Worm (Caenorhabditis elegans) whole organism, late embryonic: Measurements from ENCODE around the gene nep-5.
"Not testable (repeated sequence)": the region's sequence is repeated elsewhere in the genome, so short reads cannot be mapped to it uniquely, and the experiment has no call there.

Experiments
- C08G9.2 ChIP-seq: sonication (generic microtip); optimal IDR thresholded peaks from 2 replicates; lab custom pipeline; 2016; ENCODE audit warnings: mild to moderate bottlenecking, missing genetic modification characterization, moderate library complexity, missing compliant biosample characterization
- F13H6.1 ChIP-seq: sonication (generic microtip); optimal IDR thresholded peaks from 2 replicates; lab custom pipeline; 2016; ENCODE audit warnings: missing genetic modification characterization, missing compliant biosample characterization
- K09A11.1 ChIP-seq: sonication (generic microtip); optimal IDR thresholded peaks from 2 replicates; lab custom pipeline; 2017; ENCODE audit warnings: antibody characterized with exemption, mild to moderate bottlenecking, missing genetic modification characterization, missing compliant biosample characterization; ENCODE audit not compliant: insufficient read depth
- ahr-1 ChIP-seq: sonication (generic microtip); optimal IDR thresholded peaks from 2 replicates; lab custom pipeline; 2016; ENCODE audit warnings: missing genetic modification characterization, missing compliant biosample characterization
- ceh-14 ChIP-seq: sonication (generic microtip); optimal IDR thresholded peaks from 2 replicates; lab custom pipeline; 2016; ENCODE audit warnings: missing genotype, missing genetic modification characterization, missing compliant biosample characterization
- ceh-31 ChIP-seq: sonication (generic microtip); optimal IDR thresholded peaks from 2 replicates; lab custom pipeline; 2016; ENCODE audit warnings: missing genetic modification characterization, missing compliant biosample characterization
- ceh-45 ChIP-seq: fragments of 200-800 bp; sonication (Bioruptor generic); IDR thresholded peaks from 2 replicates; pipeline ENCODE4 v1.3.6; 2022; ENCODE audit warnings: missing genetic modification reagents, missing genetic modification characterization, missing compliant biosample characterization
- elt-2 ChIP-seq: sonication (generic microtip); optimal IDR thresholded peaks from 2 replicates; lab custom pipeline; 2016; ENCODE audit warnings: missing genetic modification reagents, missing genetic modification characterization, missing compliant biosample characterization
- ets-4 ChIP-seq: sonication (generic microtip); optimal IDR thresholded peaks from 2 replicates; lab custom pipeline; 2016; ENCODE audit warnings: missing genetic modification characterization, missing compliant biosample characterization
- eyg-1 ChIP-seq: sonication (generic microtip); optimal IDR thresholded peaks from 2 replicates; lab custom pipeline; 2016; ENCODE audit warnings: missing genotype, missing genetic modification characterization, missing compliant biosample characterization
- fkh-10 ChIP-seq: fragments of 150-350 bp; optimal IDR thresholded peaks from 2 replicates; lab custom pipeline; 2014; ENCODE audit warnings: missing biosample characterization, missing genetic modification reagents, missing genetic modification characterization
- fkh-6 ChIP-seq: sonication (generic microtip); optimal IDR thresholded peaks from 2 replicates; lab custom pipeline; 2016; ENCODE audit warnings: missing genetic modification characterization, missing compliant biosample characterization
- hlh-15 ChIP-seq: sonication (generic microtip); optimal IDR thresholded peaks from 2 replicates; lab custom pipeline; 2016; ENCODE audit warnings: missing genetic modification characterization, missing compliant biosample characterization
- hlh-30 ChIP-seq: sonication (generic microtip); optimal IDR thresholded peaks from 2 replicates; lab custom pipeline; 2017; ENCODE audit warnings: antibody characterized with exemption, missing genetic modification characterization, missing compliant biosample characterization; ENCODE audit not compliant: insufficient read depth
- hlh-8 ChIP-seq: sonication (generic microtip); optimal IDR thresholded peaks from 2 replicates; lab custom pipeline; 2016; ENCODE audit warnings: missing genotype, missing genetic modification characterization, missing compliant biosample characterization
- lim-6 ChIP-seq: sonication (generic microtip); optimal IDR thresholded peaks from 2 replicates; lab custom pipeline; 2016; ENCODE audit warnings: missing genetic modification characterization, missing compliant biosample characterization
- lin-11 ChIP-seq: fragments of 200-800 bp; sonication (Bioruptor generic); optimal IDR thresholded peaks from 2 replicates; lab custom pipeline; 2018; ENCODE audit warnings: mild to moderate bottlenecking, missing genetic modification characterization, missing compliant biosample characterization
- nhr-11 ChIP-seq: fragments of 150-350 bp; optimal IDR thresholded peaks from 2 replicates; lab custom pipeline; 2014; ENCODE audit warnings: missing biosample characterization, missing genetic modification characterization
- nhr-232 ChIP-seq: sonication (generic microtip); optimal IDR thresholded peaks from 2 replicates; lab custom pipeline; 2016; ENCODE audit warnings: missing genetic modification characterization, missing compliant biosample characterization
- pag-3 ChIP-seq: sonication (generic microtip); optimal IDR thresholded peaks from 2 replicates; lab custom pipeline; 2016; ENCODE audit warnings: missing compliant biosample characterization, missing genetic modification characterization, borderline replicate concordance
- pha-2 ChIP-seq: sonication (generic microtip); optimal IDR thresholded peaks from 2 replicates; lab custom pipeline; 2017; ENCODE audit warnings: mild to moderate bottlenecking, missing genetic modification characterization, missing compliant biosample characterization
- pros-1 ChIP-seq: fragments of 150-350 bp; optimal IDR thresholded peaks from 2 replicates; lab custom pipeline; 2014; ENCODE audit warnings: missing biosample characterization, missing genetic modification reagents, missing genetic modification characterization
- ref-2 ChIP-seq: sonication (generic microtip); optimal IDR thresholded peaks from 2 replicates; lab custom pipeline; 2016; ENCODE audit warnings: missing genetic modification characterization, missing compliant biosample characterization
- rnt-1 ChIP-seq: sonication (generic microtip); optimal IDR thresholded peaks from 2 replicates; lab custom pipeline; 2016; ENCODE audit warnings: missing genetic modification characterization, missing compliant biosample characterization
- sox-4 ChIP-seq: sonication (generic microtip); optimal IDR thresholded peaks from 2 replicates; lab custom pipeline; 2017; ENCODE audit warnings: mild to moderate bottlenecking, missing genetic modification characterization, inconsistent platforms, missing compliant biosample characterization
- syd-9 ChIP-seq: sonication (generic microtip); optimal IDR thresholded peaks from 2 replicates; lab custom pipeline; 2016; ENCODE audit warnings: mild to moderate bottlenecking, missing genetic modification characterization, moderate library complexity, missing compliant biosample characterization
- unc-3 ChIP-seq, 2 experiments: fragments of 200-800 bp in 1 of 2; sonication (Bioruptor generic) in 1 of 2; sonication (generic microtip) in 1 of 2; conservative IDR thresholded peaks in 1 of 2; optimal IDR thresholded peaks in 1 of 2; 2 replicates each; pipeline versions ENCODE4 v1.3.6 to Lab custom; 2016 to 2022; ENCODE audit warnings: missing compliant biosample characterization in 2 of 2, missing genetic modification characterization in 2 of 2, missing genetic modification reagents in 1 of 2
- unc-55 ChIP-seq: sonication (generic microtip); optimal IDR thresholded peaks from 2 replicates; lab custom pipeline; 2017; ENCODE audit warnings: missing biosample characterization, missing genetic modification reagents, missing genetic modification characterization
- unc-86 ChIP-seq: sonication (generic microtip); optimal IDR thresholded peaks from 2 replicates; lab custom pipeline; 2016; ENCODE audit warnings: missing genetic modification characterization, missing compliant biosample characterization
- ztf-16 ChIP-seq: sonication (generic microtip); optimal IDR thresholded peaks from 2 replicates; lab custom pipeline; 2017; ENCODE audit warnings: missing genetic modification characterization, missing compliant biosample characterization

nep-5 gene

ce11 chrII:5534939-5535338, 47.0 kb downstream of the nep-5 start, which contains the start of gene hlh-25:
hlh-25 (plus strand) TSS chrII:5535239.
- not testable (repeated sequence) for TF ChIP-seq ceh-45 (GFP tag; lab: Robert Waterston, UW); sox-4 (tag; lab: Kevin White, UChicago); hlh-15 (tag; lab: Kevin White, UChicago)
- TF ChIP-seq, all 69 proteins: peak for 0; not testable (repeated sequence) for 69

ce11 chrII:5537078-5537477, 49.1 kb downstream of the nep-5 start:
- no peak for TF ChIP-seq lim-6 (tag; lab: Kevin White, UChicago)
- no peak for TF ChIP-seq nhr-11 (tag; lab: Kevin White, UChicago)
- TF ChIP-seq fkh-6 (tag; lab: Kevin White, UChicago): no peak
- TF ChIP-seq unc-55 (GFP tag; lab: Kevin White, UChicago): no peak
- no peak for TF ChIP-seq rnt-1
- TF ChIP-seq pha-2 (tag; lab: Kevin White, UChicago): no peak
- TF ChIP-seq hlh-8 (tag; lab: Kevin White, UChicago): no peak
- no peak for TF ChIP-seq ceh-14 (tag; lab: Kevin White, UChicago)

ce11 chrII:5537524-5537923, 49.6 kb downstream of the nep-5 start, which contains the start of gene C17C3.11:
C17C3.11 (plus strand) TSS chrII:5537824.
- TF ChIP-seq hlh-30 (tag; lab: Kevin White, UChicago) (no peak), C08G9.2 (tag; lab: Kevin White, UChicago) (no peak), ceh-14 (tag; lab: Kevin White, UChicago) (no peak), pag-3 (tag; lab: Kevin White, UChicago) (no peak), elt-2 (tag; lab: Kevin White, UChicago) (no peak), nhr-232 (tag; lab: Kevin White, UChicago) (no peak), F13H6.1 (tag; lab: Kevin White, UChicago) (no peak), syd-9 (tag; lab: Kevin White, UChicago) (no peak), eyg-1 (tag; lab: Kevin White, UChicago) (no peak), fkh-10 (GFP tag; lab: Kevin White, UChicago) (no peak), pros-1 (tag; lab: Kevin White, UChicago) (no peak), K09A11.1 (tag; lab: Kevin White, UChicago) (no peak), lin-11 (no peak), ahr-1 (tag; lab: Kevin White, UChicago) (no peak), ztf-16 (tag; lab: Kevin White, UChicago) (no peak), unc-3 (GFP tag; conservative IDR thresholded peaks at IDR 0.05; lab: Robert Waterston, UW) (no peak), unc-3 (tag; optimal IDR thresholded peaks at IDR 0.05; lab: Kevin White, UChicago) (no peak), unc-86 (no peak), ceh-31 (no peak), ref-2 (tag; lab: Kevin White, UChicago) (no peak)

- TF ChIP-seq ets-4, pros-1, pag-3 (tag; lab: Kevin White, UChicago): not testable (repeated sequence)
Observed at ce11 chrII:5540113-5540512, 52.2 kb downstream of the nep-5 start, which contains the start of gene hlh-27. hlh-27 (minus strand) TSS chrII:5540213.
